Worm (Caenorhabditis elegans) whole organism, L3 larva: ENCODE data around the gene rec-8.

ENCODE experiments used
- egl-27 ChIP-seq: sonication (generic microtip); optimal IDR thresholded peaks from 4 replicates; lab custom pipeline; 2017; ENCODE audit warnings: missing biosample characterization, missing genetic modification reagents, missing genetic modification characterization
- mdl-1 ChIP-seq: fragments of 150-350 bp; optimal IDR thresholded peaks from 2 replicates; lab custom pipeline; 2014; ENCODE audit warnings: missing biosample characterization, missing genetic modification characterization
- nfya-1 ChIP-seq: sonication (generic microtip); optimal IDR thresholded peaks from 2 replicates; lab custom pipeline; 2017; ENCODE audit warnings: missing genetic modification characterization, mild to moderate bottlenecking, missing compliant biosample characterization, antibody characterized with exemption, moderate library complexity; ENCODE audit not compliant: insufficient read depth

ce11 chrIV:13356005-13356404, 3.0 kb upstream of the rec-8 start:
- TF ChIP-seq egl-27 (tag; lab: Kevin White, UChicago) = no peak
- TF ChIP-seq mdl-1 (tag; lab: Kevin White, UChicago) = no peak
- no peak for TF ChIP-seq nfya-1 (tag; lab: Kevin White, UChicago)
